Fruit fly (Drosophila melanogaster): Measurements from ENCODE around the gene CAH1.

Gene CAH1

DNA sequence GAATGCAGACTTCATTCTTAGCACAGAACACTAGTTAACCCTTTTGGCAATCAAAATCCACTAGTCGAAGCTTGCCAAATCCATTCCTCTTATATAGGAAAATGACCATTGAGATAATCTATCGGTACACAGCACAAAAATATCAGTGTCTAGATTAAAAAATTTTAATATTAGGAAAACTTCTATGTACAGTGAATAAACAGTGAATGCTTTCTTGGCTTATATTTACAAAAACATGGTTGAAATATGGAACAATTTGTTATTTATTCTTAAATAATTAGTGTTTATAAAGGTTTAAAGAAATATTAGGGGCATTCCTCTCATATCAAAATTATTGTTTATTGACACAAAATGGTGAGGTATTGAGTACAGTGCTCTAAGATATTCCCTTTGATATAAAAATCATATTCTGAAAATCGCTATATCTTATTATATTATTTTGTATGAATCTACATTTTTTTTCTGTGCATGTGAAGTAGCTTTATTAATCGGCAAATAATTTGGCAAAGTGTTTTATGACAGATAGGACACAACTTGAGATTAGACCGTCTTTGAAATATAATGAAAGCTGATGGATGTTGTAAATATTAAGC lies 40.4 kb downstream of the CAH1 start, which contains the start of gene CG33306:
CG33306 (minus strand) TSS at position 51 of the 593 bp plus-strand sequence.
- TF ChIP-seq Sin3A (optimal IDR thresholded peaks at IDR 0.05) (no peak), insv (optimal IDR thresholded peaks at IDR 0.05) (no peak), Myc (optimal IDR thresholded peaks at IDR 0.05) (no peak), psq (optimal IDR thresholded peaks at IDR 0.05) (no peak), ttk (optimal IDR thresholded peaks at IDR 0.05) (no peak), h (optimal IDR thresholded peaks at IDR 0.05) (no peak)

DNA sequence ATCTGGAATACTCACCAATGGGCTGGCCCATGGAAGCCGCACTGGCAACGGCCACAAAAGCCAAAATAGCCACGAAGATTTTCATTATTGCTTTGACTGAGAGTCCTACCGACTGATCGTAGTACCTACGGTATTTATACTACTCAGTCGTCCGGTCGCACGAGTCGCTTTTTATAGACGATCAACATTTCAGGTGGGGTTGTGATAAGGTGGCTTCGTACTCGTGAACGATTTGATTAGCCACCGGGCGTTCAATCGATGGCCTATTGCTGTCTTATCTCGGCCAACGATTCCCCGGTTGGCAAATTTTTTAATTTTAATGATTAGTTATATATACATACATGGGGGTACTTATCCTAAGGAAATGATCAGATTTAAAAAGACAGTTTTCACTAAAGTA lies 41.8 kb downstream of the CAH1 start, which contains the start of gene CG8997:
CG8997 (minus strand) TSS at position 148 of the 400 bp plus-strand sequence.
- TF ChIP-seq Myc (optimal IDR thresholded peaks at IDR 0.05) (no peak), psq (optimal IDR thresholded peaks at IDR 0.05) (no peak), Sin3A (optimal IDR thresholded peaks at IDR 0.05) (no peak), insv (optimal IDR thresholded peaks at IDR 0.05) (no peak), h (optimal IDR thresholded peaks at IDR 0.05) (no peak), ttk (optimal IDR thresholded peaks at IDR 0.05) (no peak)

DNA sequence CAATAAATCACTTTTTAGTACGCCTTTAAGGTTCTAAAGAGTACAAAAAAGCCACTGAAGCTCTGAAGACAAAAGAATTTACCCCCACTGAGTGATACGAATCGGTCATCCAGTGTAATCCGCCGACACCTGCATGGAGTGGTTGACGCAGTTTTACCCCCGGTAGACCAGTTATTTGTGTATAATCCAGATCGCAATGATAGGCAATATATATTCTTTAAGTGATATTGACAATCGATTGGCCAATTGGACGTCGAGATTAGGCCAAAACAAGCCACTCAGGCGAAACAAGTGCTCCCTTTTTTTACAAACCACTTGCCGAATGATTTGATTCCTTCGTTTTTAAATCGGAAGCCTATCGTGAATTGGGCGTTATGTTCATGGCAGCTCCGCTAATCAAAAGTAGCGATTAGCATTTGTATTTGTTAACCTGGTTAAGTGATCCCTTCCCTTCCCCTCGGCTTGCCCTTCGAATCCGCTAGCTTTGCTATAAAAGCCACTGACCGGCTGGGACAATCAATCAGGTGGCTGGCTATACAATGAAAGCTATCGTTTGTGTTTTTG lies 42.9 kb downstream of the CAH1 start, which contains the start of gene CG7916:
CG7916 (plus strand) TSS at position 514 of the 564 bp plus-strand sequence.
- TF ChIP-seq Myc (optimal IDR thresholded peaks at IDR 0.05) (no peak), psq (optimal IDR thresholded peaks at IDR 0.05) (no peak), Sin3A (optimal IDR thresholded peaks at IDR 0.05) (no peak), ttk (optimal IDR thresholded peaks at IDR 0.05) (no peak), insv (optimal IDR thresholded peaks at IDR 0.05) (no peak), h (optimal IDR thresholded peaks at IDR 0.05) (no peak)

- TF ChIP-seq ttk (optimal IDR thresholded peaks at IDR 0.05): no peak
- no peak for TF ChIP-seq Myc (optimal IDR thresholded peaks at IDR 0.05)
- no peak for TF ChIP-seq psq (optimal IDR thresholded peaks at IDR 0.05)
- no peak for TF ChIP-seq insv (optimal IDR thresholded peaks at IDR 0.05)
- TF ChIP-seq Sin3A (optimal IDR thresholded peaks at IDR 0.05): no peak
- no peak for TF ChIP-seq h (optimal IDR thresholded peaks at IDR 0.05)
Observed at dm6 chr2L:13847625-13848024, 44.2 kb downstream of the CAH1 start, which contains the start of gene CG7953. Gene CG7953 (plus strand): TSS chr2L:13847925.

DNA sequence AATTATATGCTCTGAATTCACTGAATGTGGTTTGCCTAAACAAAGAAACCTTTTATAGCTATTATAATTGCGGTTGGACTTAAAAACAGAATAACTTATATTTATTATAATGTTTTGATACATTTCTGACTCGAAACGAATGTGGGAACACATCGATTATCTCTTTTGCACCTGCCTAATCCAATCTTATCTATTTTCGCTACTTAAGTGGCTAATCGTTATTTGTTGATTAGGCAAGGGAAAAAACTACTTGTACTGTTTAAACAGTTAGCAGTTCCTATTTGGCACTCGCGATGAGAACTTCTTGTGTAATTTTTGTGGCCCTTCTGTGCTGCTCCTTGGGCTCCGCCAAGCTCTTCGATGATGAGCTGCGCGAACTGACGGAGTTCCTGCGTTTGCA lies 45.7 kb downstream of the CAH1 start, which contains the start of gene CG7968:
CG7968 (plus strand) TSS at position 276 of the 400 bp plus-strand sequence.
- no peak for TF ChIP-seq Sin3A (optimal IDR thresholded peaks at IDR 0.05)
- TF ChIP-seq ttk (optimal IDR thresholded peaks at IDR 0.05): no peak
- TF ChIP-seq insv (optimal IDR thresholded peaks at IDR 0.05): no peak
- no peak for TF ChIP-seq Myc (optimal IDR thresholded peaks at IDR 0.05)

dm6 chr2L:13851098-13851497 lies 47.7 kb downstream of the CAH1 start:
- no peak for TF ChIP-seq ttk (optimal IDR thresholded peaks at IDR 0.05)
- no peak for TF ChIP-seq insv (optimal IDR thresholded peaks at IDR 0.05)
- TF ChIP-seq Sin3A (optimal IDR thresholded peaks at IDR 0.05): no peak
- no peak for TF ChIP-seq h (optimal IDR thresholded peaks at IDR 0.05)
- TF ChIP-seq Myc (optimal IDR thresholded peaks at IDR 0.05): no peak
- TF ChIP-seq psq (optimal IDR thresholded peaks at IDR 0.05): no peak

All from Kc167 (cell line).